Worm (Caenorhabditis elegans) whole organism, L3 larva: Measurements from ENCODE around the gene mrps-16.

Source experiments
- R02D3.7 ChIP-seq: fragments of 150-350 bp; optimal IDR thresholded peaks from 2 replicates; lab custom pipeline; 2014; ENCODE audit warnings: missing biosample characterization, missing genetic modification characterization
- ZK546.5 ChIP-seq: sonication (generic microtip); optimal IDR thresholded peaks from 2 replicates; lab custom pipeline; 2017; ENCODE audit warnings: missing biosample characterization, missing genetic modification characterization
- ama-1 ChIP-seq: fragments of 150-350 bp; optimal IDR thresholded peaks from 2 replicates; lab custom pipeline; 2018
- ceh-16 ChIP-seq: sonication (generic microtip); optimal IDR thresholded peaks from 2 replicates; lab custom pipeline; 2017; ENCODE audit warnings: missing biosample characterization, missing genetic modification characterization
- ceh-82 ChIP-seq: fragments of 150-350 bp; optimal IDR thresholded peaks from 2 replicates; lab custom pipeline; 2014; ENCODE audit warnings: missing biosample characterization, missing genetic modification characterization
- egl-27 ChIP-seq: sonication (generic microtip); optimal IDR thresholded peaks from 4 replicates; lab custom pipeline; 2017; ENCODE audit warnings: missing biosample characterization, missing genetic modification reagents, missing genetic modification characterization
- egl-5 ChIP-seq: fragments of 150-350 bp; optimal IDR thresholded peaks from 2 replicates; lab custom pipeline; 2017; ENCODE audit warnings: missing biosample characterization, missing genetic modification reagents, missing genetic modification characterization, inconsistent platforms
- elt-2 ChIP-seq: sonication (generic microtip); optimal IDR thresholded peaks from 2 replicates; lab custom pipeline; 2016; ENCODE audit warnings: missing genetic modification reagents, mild to moderate bottlenecking, missing genetic modification characterization, missing compliant biosample characterization
- eor-1 ChIP-seq, 2 experiments: fragments of 150-350 bp; optimal IDR thresholded peaks; 2 replicates each; lab custom pipeline; 2014 to 2018; ENCODE audit warnings: missing biosample characterization in 2 of 2, missing genetic modification characterization in 2 of 2
- fkh-10 ChIP-seq: sonication (generic microtip); optimal IDR thresholded peaks from 2 replicates; lab custom pipeline; 2017; ENCODE audit warnings: missing biosample characterization, missing genetic modification reagents, missing genetic modification characterization
- hmg-11 ChIP-seq: sonication (generic microtip); optimal IDR thresholded peaks from 2 replicates; lab custom pipeline; 2016; ENCODE audit warnings: missing genetic modification characterization, missing compliant biosample characterization
- lin-15B ChIP-seq: fragments of 150-350 bp; optimal IDR thresholded peaks from 2 replicates; lab custom pipeline; 2014; ENCODE audit warnings: missing biosample characterization, missing genetic modification characterization
- lin-39 ChIP-seq: fragments of 150-350 bp; optimal IDR thresholded peaks from 2 replicates; lab custom pipeline; 2018; ENCODE audit warnings: missing biosample characterization, missing genetic modification reagents, missing genetic modification characterization
- mml-1 ChIP-seq: fragments of 150-350 bp; sonication (generic microtip); optimal IDR thresholded peaks from 3 replicates; lab custom pipeline; 2014; ENCODE audit warnings: missing biosample characterization, missing genetic modification characterization
- nfya-1 ChIP-seq: sonication (generic microtip); optimal IDR thresholded peaks from 2 replicates; lab custom pipeline; 2017; ENCODE audit warnings: missing genetic modification characterization, mild to moderate bottlenecking, missing compliant biosample characterization, antibody characterized with exemption, moderate library complexity; ENCODE audit not compliant: insufficient read depth
- nhr-12 ChIP-seq: fragments of 150-350 bp; optimal IDR thresholded peaks from 2 replicates; lab custom pipeline; 2014; ENCODE audit warnings: missing biosample characterization, missing genetic modification characterization
- nhr-237 ChIP-seq: fragments of 150-350 bp; optimal IDR thresholded peaks from 2 replicates; lab custom pipeline; 2014; ENCODE audit warnings: missing biosample characterization, missing genetic modification characterization
- nhr-25 ChIP-seq: sonication (generic microtip); optimal IDR thresholded peaks from 2 replicates; lab custom pipeline; 2017; ENCODE audit warnings: missing biosample characterization, missing genetic modification characterization
- nhr-43 ChIP-seq: sonication (generic microtip); optimal IDR thresholded peaks from 2 replicates; lab custom pipeline; 2016; ENCODE audit warnings: mild to moderate bottlenecking, missing genetic modification characterization, missing compliant biosample characterization; ENCODE audit not compliant: poor library complexity, severe bottlenecking
- nhr-67 ChIP-seq: fragments of 150-350 bp; optimal IDR thresholded peaks from 2 replicates; lab custom pipeline; 2014; ENCODE audit warnings: missing biosample characterization, missing genetic modification characterization
- nhr-76 ChIP-seq: fragments of 150-350 bp; sonication (generic microtip); optimal IDR thresholded peaks from 5 replicates; lab custom pipeline; 2014; ENCODE audit warnings: missing biosample characterization, missing genetic modification characterization
- nhr-77 ChIP-seq: fragments of 150-350 bp; optimal IDR thresholded peaks from 2 replicates; lab custom pipeline; 2014; ENCODE audit warnings: missing biosample characterization, missing genetic modification characterization
- pha-4 ChIP-seq: fragments of 150-350 bp; optimal IDR thresholded peaks from 2 replicates; lab custom pipeline; 2014; ENCODE audit warnings: missing biosample characterization, missing genetic modification reagents, missing genetic modification characterization
- sea-2 ChIP-seq: fragments of 150-350 bp; sonication (generic microtip); optimal IDR thresholded peaks from 4 replicates; lab custom pipeline; 2014; ENCODE audit warnings: missing biosample characterization, missing genetic modification reagents, missing genetic modification characterization
- skn-1 ChIP-seq: fragments of 150-350 bp; optimal IDR thresholded peaks from 2 replicates; lab custom pipeline; 2014; ENCODE audit warnings: missing biosample characterization, missing genetic modification characterization
- snpc-4 ChIP-seq: fragments of 150-350 bp; optimal IDR thresholded peaks from 2 replicates; lab custom pipeline; 2014; ENCODE audit warnings: missing biosample characterization, missing genetic modification characterization
- unc-62 ChIP-seq: fragments of 150-350 bp; sonication (generic microtip); optimal IDR thresholded peaks from 4 replicates; lab custom pipeline; 2014; ENCODE audit warnings: missing biosample characterization, missing genetic modification reagents, missing genetic modification characterization
- zag-1 ChIP-seq: fragments of 150-350 bp; optimal IDR thresholded peaks from 2 replicates; lab custom pipeline; 2014; ENCODE audit warnings: missing biosample characterization, missing genetic modification characterization
- ztf-11 ChIP-seq: fragments of 150-350 bp; optimal IDR thresholded peaks from 2 replicates; lab custom pipeline; 2014; ENCODE audit warnings: missing biosample characterization, missing genetic modification characterization
- ztf-4 ChIP-seq: fragments of 150-350 bp; optimal IDR thresholded peaks from 2 replicates; lab custom pipeline; 2014; ENCODE audit warnings: missing biosample characterization, missing genetic modification characterization

mrps-16 gene

DNA sequence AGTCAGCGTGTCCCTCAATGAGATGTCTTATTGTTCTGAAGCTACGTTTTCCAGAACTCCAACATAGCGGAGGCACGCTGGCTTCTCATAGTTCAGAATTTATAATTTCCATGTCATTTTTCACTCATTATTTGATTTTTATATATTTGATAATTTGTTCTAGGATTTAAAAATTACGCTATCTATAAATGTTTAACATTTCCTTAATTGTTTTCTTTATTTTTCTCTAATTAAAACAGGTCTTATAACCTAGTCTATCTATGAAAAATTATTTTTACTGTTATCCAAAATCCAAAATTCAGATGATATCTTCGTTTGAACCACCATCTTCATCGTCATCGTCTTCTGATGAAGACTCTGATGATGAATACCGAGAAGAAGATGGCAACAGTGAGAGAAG lies 4.1 kb downstream of the mrps-16 start, which contains the start of gene F56D1.1:
F56D1.1 (plus strand) TSS at position 301 of the 400 bp plus-strand sequence.
- no peak for TF ChIP-seq nhr-67 (tag; lab: Kevin White, UChicago)
- TF ChIP-seq lin-39 (tag; lab: Kevin White, UChicago) = no peak
- no peak for TF ChIP-seq ceh-16 (tag; lab: Kevin White, UChicago)
- no peak for TF ChIP-seq mml-1
- TF ChIP-seq egl-5 = no peak

DNA sequence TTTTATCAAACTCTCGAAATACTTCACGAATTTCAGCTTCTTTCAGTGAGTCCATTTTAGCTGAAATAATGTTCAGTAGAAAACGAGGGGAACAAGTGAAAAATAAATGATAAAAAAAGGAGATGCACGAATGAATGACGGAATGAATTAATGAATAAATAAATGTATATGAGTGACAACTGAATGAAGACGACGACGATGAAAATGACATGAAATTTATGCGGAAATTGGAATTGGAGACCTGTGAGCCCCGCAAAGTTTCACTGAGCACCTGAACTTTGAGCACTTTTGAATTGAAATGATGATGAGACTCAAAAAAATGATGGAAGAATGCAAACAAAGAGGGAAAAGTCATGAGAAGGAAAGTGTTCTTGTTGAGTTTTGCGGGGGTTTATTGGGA lies 7.8 kb downstream of the mrps-16 start, which contains the start of gene cal-8:
cal-8 (minus strand) TSS at position 60 of the 400 bp plus-strand sequence.
- no peak for TF ChIP-seq ZK546.5
- TF ChIP-seq mml-1 = no peak
- TF ChIP-seq ceh-82 = no peak
- TF ChIP-seq nhr-25 (tag; lab: Kevin White, UChicago) = no peak

DNA sequence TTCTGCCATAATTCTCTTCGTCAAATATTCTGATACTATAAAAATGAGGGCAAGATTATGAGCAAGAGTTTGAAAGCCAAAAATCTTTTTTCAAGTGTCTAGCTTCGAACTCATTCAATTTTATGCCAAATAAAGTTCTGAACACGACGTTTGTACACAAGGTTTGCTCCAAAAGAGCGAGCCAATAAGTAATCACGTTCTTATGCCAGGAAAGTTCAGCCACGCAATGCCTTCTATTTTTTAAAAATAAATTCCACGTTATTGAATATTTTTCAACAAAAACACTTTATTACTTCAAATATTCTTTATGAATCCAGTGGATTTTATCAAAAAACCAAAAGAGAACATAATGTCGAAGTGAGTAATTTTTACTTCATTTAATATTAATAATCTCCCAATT lies 13.7 kb downstream of the mrps-16 start, which contains the start of gene nep-5:
nep-5 (plus strand) TSS at position 301 of the 400 bp plus-strand sequence.
- TF ChIP-seq elt-2 (tag; lab: Kevin White, UChicago) (no peak), skn-1 (no peak)

ce11 chrII:5494405-5494804 lies 20.2 kb downstream of the mrps-16 start, which contains the start of gene F12A10.6:
F12A10.6 (minus strand) TSS chrII:5494505.
- TF ChIP-seq nhr-43 (tag; lab: Kevin White, UChicago) = no peak
- TF ChIP-seq, all 47 proteins: peak for 0

ce11 chrII:5496375-5496774 lies 22.2 kb downstream of the mrps-16 start, which contains the start of gene F12A10.1:
F12A10.1 (plus strand) TSS chrII:5496540.
- TF ChIP-seq hmg-11 (no peak), nhr-67 (tag; lab: Kevin White, UChicago) (no peak), ztf-11 (no peak), eor-1 (tag; optimal IDR thresholded peaks at IDR 0.05; lab: Kevin White, UChicago) (no peak), lin-15B (tag; lab: Kevin White, UChicago) (no peak), R02D3.7 (tag; lab: Kevin White, UChicago) (no peak), unc-62 (no peak), nhr-237 (no peak), zag-1 (no peak), sea-2 (GFP tag; lab: Kevin White, UChicago) (no peak), pha-4 (tag; lab: Kevin White, UChicago) (no peak), nfya-1 (tag; lab: Kevin White, UChicago) (no peak), fkh-10 (GFP tag; lab: Kevin White, UChicago) (no peak), ama-1 (lab: Kevin White, UChicago) (no peak), nhr-76 (no peak), snpc-4 (tag; lab: Kevin White, UChicago) (no peak)

- TF ChIP-seq nfya-1 (tag; lab: Kevin White, UChicago) = no peak
- no peak for TF ChIP-seq snpc-4 (tag; lab: Kevin White, UChicago)
- TF ChIP-seq nhr-76 = no peak
- no peak for TF ChIP-seq egl-27 (tag; lab: Kevin White, UChicago)
- TF ChIP-seq nhr-67 (tag; lab: Kevin White, UChicago) = no peak
- TF ChIP-seq nhr-77 (tag; lab: Kevin White, UChicago) = no peak
- no peak for TF ChIP-seq pha-4 (tag; lab: Kevin White, UChicago)
- no peak for TF ChIP-seq elt-2 (tag; lab: Kevin White, UChicago)
- no peak for TF ChIP-seq nhr-43 (tag; lab: Kevin White, UChicago)
- TF ChIP-seq lin-15B (tag; lab: Kevin White, UChicago) = no peak
- no peak for TF ChIP-seq nhr-12 (tag; lab: Kevin White, UChicago)
- TF ChIP-seq fkh-10 (GFP tag; lab: Kevin White, UChicago) = no peak
- TF ChIP-seq ZK546.5 = no peak
- TF ChIP-seq ztf-11 = no peak
- no peak for TF ChIP-seq ztf-4 (tag; lab: Kevin White, UChicago)
- TF ChIP-seq hmg-11 = no peak
- no peak for TF ChIP-seq eor-1 (tag; optimal IDR thresholded peaks at IDR 0.05; lab: Kevin White, UChicago)
Measured at ce11 chrII:5497541-5497940, 23.4 kb downstream of the mrps-16 start.
